Worm (Caenorhabditis elegans): ENCODE results near the gene srw-36.

DNA sequence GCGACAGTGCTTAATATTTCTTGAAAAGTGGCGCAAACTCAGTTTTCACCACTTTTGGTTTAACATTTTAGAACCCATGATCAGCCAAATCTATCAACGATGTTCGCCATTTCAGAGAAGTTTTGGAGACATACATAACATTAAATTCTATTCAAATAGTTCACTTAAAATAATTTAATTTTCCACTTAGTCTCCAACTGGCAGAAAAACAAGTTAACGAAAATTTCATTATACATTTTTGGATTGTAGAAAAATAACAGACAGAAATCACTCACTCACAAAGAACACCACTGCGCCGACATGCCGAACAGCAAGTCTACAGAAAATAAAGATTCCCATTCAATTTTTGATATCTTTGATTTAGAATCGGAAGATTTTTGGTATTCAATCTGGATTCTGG, 3.0 kb upstream of the srw-36 start, which contains the start of gene srw-44:
- TF ChIP-seq elt-3 (tag; optimal IDR thresholded peaks at IDR 0.05): no peak
- no peak for TF ChIP-seq blmp-1 (tag; optimal IDR thresholded peaks at IDR 0.05)
- TF ChIP-seq lin-13 (tag; optimal IDR thresholded peaks at IDR 0.05): no peak
- no peak for TF ChIP-seq nhr-12 (tag; optimal IDR thresholded peaks at IDR 0.05)
- TF ChIP-seq ztf-11 (tag; optimal IDR thresholded peaks at IDR 0.05): no peak
- TF ChIP-seq unc-39 (tag; optimal IDR thresholded peaks at IDR 0.05): no peak

All from whole organism, mixed stage, embryonic.